Fruit fly (Drosophila melanogaster) whole organism, embryonic: ENCODE data around the gene CG5928.

Experiments used
- CG10462 ChIP-seq: fragments of 200-800 bp; sonication (Bioruptor generic); optimal IDR thresholded peaks from 2 replicates; lab custom pipeline; 2016; ENCODE audit warnings: missing biosample characterization, missing genetic modification characterization
- CG10979 ChIP-seq: fragments of 200-800 bp; sonication (Bioruptor generic); optimal IDR thresholded peaks from 2 replicates; lab custom pipeline; 2018; ENCODE audit warnings: missing biosample characterization, mild to moderate bottlenecking, missing genetic modification characterization, moderate library complexity
- CG11085 ChIP-seq: fragments of 200-800 bp; sonication (Bioruptor generic); IDR thresholded peaks from 2 replicates; pipeline ENCODE4 v1.3.6; 2022; ENCODE audit warnings: missing biosample characterization, missing genetic modification characterization
- CG11723 ChIP-seq: fragments of 200-800 bp; sonication (Bioruptor generic); optimal IDR thresholded peaks from 2 replicates; lab custom pipeline; 2017; ENCODE audit warnings: missing biosample characterization, mild to moderate bottlenecking, missing genetic modification characterization
- CG12744 ChIP-seq: fragments of 200-800 bp; sonication (Bioruptor generic); optimal IDR thresholded peaks from 2 replicates; lab custom pipeline; 2016; ENCODE audit warnings: missing biosample characterization, missing genetic modification characterization
- CG15696 ChIP-seq: fragments of 200-800 bp; sonication (Bioruptor generic); optimal IDR thresholded peaks from 2 replicates; lab custom pipeline; 2019; ENCODE audit warnings: missing biosample characterization, mild to moderate bottlenecking, missing genetic modification characterization, moderate library complexity
- CG1603 ChIP-seq: fragments of 200-800 bp; sonication (Bioruptor generic); optimal IDR thresholded peaks from 2 replicates; lab custom pipeline; 2019; ENCODE audit warnings: missing biosample characterization, mild to moderate bottlenecking, missing genetic modification characterization, moderate library complexity
- CG17361 ChIP-seq: fragments of 200-800 bp; sonication (Bioruptor generic); IDR thresholded peaks from 3 replicates; pipeline ENCODE4 v1.3.6; 2022; ENCODE audit warnings: missing biosample characterization, missing genetic modification characterization
- CG17385 ChIP-seq: fragments of 200-800 bp; sonication (Bioruptor generic); optimal IDR thresholded peaks from 3 replicates; lab custom pipeline; 2018; ENCODE audit warnings: missing biosample characterization, mild to moderate bottlenecking, missing genetic modification characterization
- CG1792 ChIP-seq: fragments of 200-800 bp; sonication (Bioruptor generic); optimal IDR thresholded peaks from 2 replicates; lab custom pipeline; 2016; ENCODE audit warnings: missing biosample characterization, missing genetic modification characterization
- CG18599 ChIP-seq: fragments of 200-800 bp; sonication (Bioruptor generic); optimal IDR thresholded peaks from 3 replicates; lab custom pipeline; 2017; ENCODE audit warnings: missing biosample characterization, missing genetic modification characterization, mild to moderate bottlenecking, moderate library complexity, missing genetic modification reagents
- CG30020 ChIP-seq: fragments of 200-800 bp; optimal IDR thresholded peaks from 2 replicates; lab custom pipeline; 2019; ENCODE audit warnings: missing biosample characterization, mild to moderate bottlenecking, missing genetic modification characterization, moderate library complexity
- CG3163 ChIP-seq: fragments of 200-800 bp; sonication (Bioruptor generic); optimal IDR thresholded peaks from 3 replicates; lab custom pipeline; 2016; ENCODE audit warnings: missing biosample characterization, missing genetic modification characterization
- CG33213 ChIP-seq: fragments of 200-800 bp; sonication (Bioruptor generic); optimal IDR thresholded peaks from 3 replicates; lab custom pipeline; 2016; ENCODE audit warnings: missing biosample characterization, missing genetic modification characterization
- CG34224 ChIP-seq: fragments of 200-800 bp; sonication (Bioruptor generic); IDR thresholded peaks from 3 replicates; pipeline ENCODE4 v1.3.6; 2022; ENCODE audit warnings: missing biosample characterization, missing genetic modification characterization; ENCODE audit not compliant: partially characterized antibody
- CG34422 ChIP-seq: fragments of 200-800 bp; sonication (Bioruptor generic); IDR thresholded peaks from 3 replicates; pipeline ENCODE4 v1.3.6; 2022; ENCODE audit warnings: missing biosample characterization, missing genetic modification characterization
- CG6272 ChIP-seq: fragments of 200-800 bp; sonication (Bioruptor generic); IDR thresholded peaks from 2 replicates; pipeline ENCODE4 v1.3.6; 2022; ENCODE audit warnings: missing biosample characterization, missing genetic modification characterization
- CG6654 ChIP-seq: fragments of 200-800 bp; sonication (Bioruptor generic); optimal IDR thresholded peaks from 2 replicates; lab custom pipeline; 2017; ENCODE audit warnings: missing biosample characterization, mild to moderate bottlenecking, missing genetic modification characterization
- CG7372 ChIP-seq: fragments of 200-800 bp; sonication (Bioruptor generic); IDR thresholded peaks from 2 replicates; pipeline ENCODE4 v1.3.6; 2022; ENCODE audit warnings: missing biosample characterization, missing genetic modification characterization
- D19A ChIP-seq: fragments of 200-800 bp; optimal IDR thresholded peaks from 3 replicates; lab custom pipeline; 2019; ENCODE audit warnings: missing biosample characterization, mild to moderate bottlenecking, missing genetic modification characterization, moderate library complexity
- Doc2 ChIP-seq: fragments of 200-800 bp; sonication (Bioruptor generic); IDR thresholded peaks from 2 replicates; pipeline ENCODE4 v1.3.6; 2022; ENCODE audit warnings: missing biosample characterization, missing genetic modification characterization
- Dref ChIP-seq: fragments of 200-800 bp; sonication (Bioruptor generic); IDR thresholded peaks from 2 replicates; pipeline ENCODE4 v1.3.6; 2022; ENCODE audit warnings: missing biosample characterization, missing genetic modification characterization
- Fer2 ChIP-seq: fragments of 200-800 bp; sonication (Bioruptor generic); optimal IDR thresholded peaks from 2 replicates; lab custom pipeline; 2018; ENCODE audit warnings: missing biosample characterization, mild to moderate bottlenecking, missing genetic modification characterization, moderate library complexity
- H15 ChIP-seq: fragments of 200-800 bp; sonication (Bioruptor generic); IDR thresholded peaks from 3 replicates; pipeline ENCODE4 v1.3.6; 2022; ENCODE audit warnings: missing biosample characterization, missing genetic modification characterization
- HmgD ChIP-seq: fragments of 200-800 bp; sonication (Bioruptor generic); optimal IDR thresholded peaks from 3 replicates; lab custom pipeline; 2016; ENCODE audit warnings: missing biosample characterization, missing genetic modification characterization
- Meics ChIP-seq: fragments of 200-800 bp; sonication (Bioruptor generic); optimal IDR thresholded peaks from 2 replicates; lab custom pipeline; 2017; ENCODE audit warnings: missing biosample characterization, mild to moderate bottlenecking, missing genetic modification characterization
- NC2β ChIP-seq: fragments of 200-800 bp; sonication (Bioruptor generic); optimal IDR thresholded peaks from 2 replicates; lab custom pipeline; 2016; ENCODE audit warnings: missing biosample characterization, missing genetic modification characterization
- Nf-YB ChIP-seq: fragments of 200-800 bp; sonication (Bioruptor generic); optimal IDR thresholded peaks from 3 replicates; lab custom pipeline; 2019; ENCODE audit warnings: missing biosample characterization, mild to moderate bottlenecking, missing genetic modification characterization, moderate library complexity
- NfI ChIP-seq: fragments of 200-800 bp; sonication (Bioruptor generic); optimal IDR thresholded peaks from 3 replicates; lab custom pipeline; 2018; ENCODE audit warnings: missing biosample characterization, mild to moderate bottlenecking, missing genetic modification characterization, moderate library complexity
- Pdp1 ChIP-seq, 2 experiments: fragments of 200-800 bp; sonication (Bioruptor generic); optimal IDR thresholded peaks; 3 replicates each; lab custom pipeline; 2016; ENCODE audit warnings: missing biosample characterization in 2 of 2, missing genetic modification characterization in 2 of 2, mild to moderate bottlenecking in 1 of 2, moderate library complexity in 1 of 2
- Sox100B ChIP-seq: fragments of 200-800 bp; sonication (Bioruptor generic); optimal IDR thresholded peaks from 3 replicates; lab custom pipeline; 2018; ENCODE audit warnings: missing biosample characterization, mild to moderate bottlenecking, missing genetic modification characterization
- corto ChIP-seq: fragments of 200-800 bp; sonication (Bioruptor generic); optimal IDR thresholded peaks from 2 replicates; lab custom pipeline; 2016; ENCODE audit warnings: missing biosample characterization, mild to moderate bottlenecking, missing genetic modification characterization, moderate library complexity
- crc ChIP-seq: fragments of 200-800 bp; sonication (Bioruptor generic); optimal IDR thresholded peaks from 2 replicates; lab custom pipeline; 2016; ENCODE audit warnings: missing biosample characterization, missing genetic modification characterization
- exex ChIP-seq: fragments of 200-800 bp; sonication (Bioruptor generic); optimal IDR thresholded peaks from 4 replicates; lab custom pipeline; 2018; ENCODE audit warnings: missing biosample characterization, mild to moderate bottlenecking, missing genetic modification characterization, moderate library complexity
- fd64A ChIP-seq: fragments of 200-800 bp; sonication (Bioruptor generic); optimal IDR thresholded peaks from 3 replicates; lab custom pipeline; 2018; ENCODE audit warnings: missing biosample characterization, mild to moderate bottlenecking, missing genetic modification characterization
- hb ChIP-seq: fragments of 200-800 bp; sonication (Bioruptor generic); IDR thresholded peaks from 3 replicates; pipeline ENCODE4 v1.3.6; 2022; ENCODE audit warnings: missing biosample characterization, missing genetic modification characterization; ENCODE audit not compliant: partially characterized antibody
- inv ChIP-seq: fragments of 200-800 bp; sonication (Bioruptor generic); IDR thresholded peaks from 2 replicates; pipeline ENCODE4 v1.3.6; 2022; ENCODE audit warnings: missing biosample characterization, missing genetic modification characterization; ENCODE audit not compliant: partially characterized antibody
- kah ChIP-seq: fragments of 200-800 bp; sonication (Bioruptor generic); optimal IDR thresholded peaks from 2 replicates; lab custom pipeline; 2018; ENCODE audit warnings: missing biosample characterization, mild to moderate bottlenecking, missing genetic modification characterization
- lilli ChIP-seq: fragments of 200-800 bp; sonication (Bioruptor generic); optimal IDR thresholded peaks from 3 replicates; lab custom pipeline; 2016; ENCODE audit warnings: missing biosample characterization, missing genetic modification characterization
- luna ChIP-seq: fragments of 200-800 bp; sonication (Bioruptor generic); optimal IDR thresholded peaks from 2 replicates; lab custom pipeline; 2016; ENCODE audit warnings: missing biosample characterization, missing genetic modification characterization
- nau ChIP-seq: fragments of 200-800 bp; sonication (Bioruptor generic); optimal IDR thresholded peaks from 3 replicates; lab custom pipeline; 2017; ENCODE audit warnings: missing biosample characterization, mild to moderate bottlenecking, missing genetic modification characterization, missing genetic modification reagents
- pros ChIP-seq: fragments of 200-800 bp; sonication (Bioruptor generic); optimal IDR thresholded peaks from 3 replicates; lab custom pipeline; 2019; ENCODE audit warnings: missing biosample characterization, mild to moderate bottlenecking, missing genetic modification characterization, moderate library complexity
- pzg ChIP-seq: fragments of 200-800 bp; sonication (Bioruptor generic); optimal IDR thresholded peaks from 3 replicates; lab custom pipeline; 2018; ENCODE audit warnings: missing biosample characterization, mild to moderate bottlenecking, missing genetic modification characterization, moderate library complexity
- scrt ChIP-seq: fragments of 200-800 bp; sonication (Bioruptor generic); optimal IDR thresholded peaks from 2 replicates; lab custom pipeline; 2018; ENCODE audit warnings: missing biosample characterization, mild to moderate bottlenecking, missing genetic modification characterization, moderate library complexity
- sim ChIP-seq: fragments of 200-800 bp; sonication (Bioruptor generic); IDR thresholded peaks from 2 replicates; pipeline ENCODE4 v1.3.6; 2022; ENCODE audit warnings: missing biosample characterization, missing genetic modification characterization
- sima ChIP-seq: fragments of 200-800 bp; sonication (Bioruptor generic); optimal IDR thresholded peaks from 2 replicates; lab custom pipeline; 2016; ENCODE audit warnings: missing biosample characterization, missing genetic modification characterization
- slp2 ChIP-seq: fragments of 200-800 bp; sonication (Bioruptor generic); optimal IDR thresholded peaks from 2 replicates; lab custom pipeline; 2016; ENCODE audit warnings: missing biosample characterization, missing genetic modification characterization
- sr ChIP-seq: fragments of 200-800 bp; sonication (Bioruptor generic); IDR thresholded peaks from 3 replicates; pipeline ENCODE4 v1.3.6; 2022; ENCODE audit warnings: missing biosample characterization, missing genetic modification characterization
- tap ChIP-seq: fragments of 200-800 bp; optimal IDR thresholded peaks from 3 replicates; lab custom pipeline; 2019; ENCODE audit warnings: missing biosample characterization, mild to moderate bottlenecking, missing genetic modification characterization, moderate library complexity
- toy ChIP-seq: fragments of 200-800 bp; sonication (Bioruptor generic); IDR thresholded peaks from 2 replicates; pipeline ENCODE4 v1.3.6; 2022; ENCODE audit warnings: missing biosample characterization, missing genetic modification characterization
- wdn ChIP-seq: fragments of 200-800 bp; sonication (Bioruptor generic); IDR thresholded peaks from 2 replicates; pipeline ENCODE4 v1.3.6; 2022; ENCODE audit warnings: missing biosample characterization, missing genetic modification characterization

CG5928 gene

DNA sequence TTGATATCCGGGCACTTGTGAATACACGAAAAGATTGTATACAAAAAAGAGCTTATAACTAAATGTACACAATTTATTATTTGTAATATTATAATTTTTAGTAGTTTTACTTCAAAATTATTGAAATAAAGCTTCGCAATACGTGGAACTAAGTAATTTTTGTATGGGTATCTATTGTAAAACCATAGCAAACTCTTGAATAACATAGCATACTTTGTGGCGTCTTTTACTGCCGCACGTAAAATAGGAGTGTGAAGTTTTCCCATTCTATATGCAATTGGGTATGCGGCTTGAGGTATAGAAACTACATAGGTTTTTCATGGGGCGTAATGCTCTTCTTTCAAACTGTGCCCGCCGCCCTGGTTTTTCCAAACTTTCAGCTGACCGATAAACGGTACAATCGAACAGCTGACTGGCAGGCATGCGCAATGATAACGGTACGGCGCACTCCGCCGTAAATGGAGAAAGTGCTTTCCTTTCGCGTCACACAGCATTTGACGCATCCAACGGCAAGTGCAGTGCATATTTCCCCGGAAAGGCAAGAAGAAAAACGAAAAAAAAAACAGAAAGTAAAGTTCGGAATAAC, 28.2 kb upstream of the CG5928 start, which contains the start of gene CG5937 (continued):
- TF ChIP-seq crc (GFP tag; lab: Kevin White, UChicago) (no peak), CG7372 (no peak), CG10462 (no peak), HmgD (no peak), Dref (GFP tag; lab: Robert Waterston, UW) (peak; percentile 25; the same call in 1 of the 2 replicates), inv (no peak), Meics (peak; percentile 47), Fer2 (tag; lab: Kevin White, UChicago) (no peak), CG17361 (GFP tag; lab: Robert Waterston, UW) (peak; percentile 57; the same call in 2 of the 3 replicates), CG1603 (tag; lab: Kevin White, UChicago) (no peak), pzg (GFP tag; lab: Kevin White, UChicago) (no peak), sima (no peak), CG15696 (no peak), CG6272 (GFP tag; lab: Robert Waterston, UW) (no peak), CG6654 (no peak), toy (GFP tag; lab: Robert Waterston, UW) (no peak), pros (GFP tag; lab: Kevin White, UChicago) (no peak), CG10979 (tag; lab: Kevin White, UChicago) (peak; percentile 22), NC2β (GFP tag; lab: Kevin White, UChicago) (no peak), NfI (GFP tag; lab: Kevin White, UChicago) (peak; percentile 32), CG11723 (GFP tag; lab: Kevin White, UChicago) (no peak), Sox100B (GFP tag; lab: Kevin White, UChicago) (no peak), slp2 (no peak), sim (GFP tag; lab: Robert Waterston, UW) (no peak), scrt (GFP tag; lab: Kevin White, UChicago) (no peak), Doc2 (GFP tag; lab: Robert Waterston, UW) (no peak), CG1792 (GFP tag; lab: Kevin White, UChicago) (no peak), CG17385 (peak; percentile 33), CG34422 (no peak), exex (tag; lab: Kevin White, UChicago) (no peak), tap (no peak), CG30020 (tag; lab: Kevin White, UChicago) (no peak), CG34224 (GFP tag; lab: Robert Waterston, UW) (no peak), corto (GFP tag; lab: Kevin White, UChicago) (no peak), CG3163 (GFP tag; lab: Kevin White, UChicago) (no peak), Nf-YB (no peak), CG18599 (GFP tag; lab: Kevin White, UChicago) (peak; percentile 30), D19A (tag; lab: Kevin White, UChicago) (peak; percentile 5), luna (no peak), fd64A (GFP tag; lab: Kevin White, UChicago) (no peak), H15 (GFP tag; lab: Robert Waterston, UW) (no peak), CG33213 (GFP tag; lab: Kevin White, UChicago) (no peak), CG12744 (GFP tag; lab: Kevin White, UChicago) (no peak), Pdp1 (GFP tag; optimal IDR thresholded peaks at IDR 0.05; lab: Kevin White, UChicago) (no peak), wdn (no peak), nau (GFP tag; lab: Kevin White, UChicago) (no peak), lilli (GFP tag; lab: Kevin White, UChicago) (no peak), CG11085 (GFP tag; lab: Robert Waterston, UW) (no peak), hb (GFP tag; lab: Robert Waterston, UW) (no peak), kah (GFP tag; lab: Kevin White, UChicago) (no peak), sr (GFP tag; lab: Robert Waterston, UW) (no peak)
